Worm (Caenorhabditis elegans) whole organism, mixed stage, embryonic: Measurements from ENCODE around the gene rpap-3.
A peak's percentile ranks its signal among the peaks of the same experiment; 100 is the strongest.

Source experiments
- blmp-1 ChIP-seq: fragments of 150-350 bp; optimal IDR thresholded peaks from 2 replicates; lab custom pipeline; 2014; ENCODE audit warnings: missing biosample characterization, missing genetic modification characterization
- ceh-39 ChIP-seq: fragments of 150-350 bp; optimal IDR thresholded peaks from 2 replicates; lab custom pipeline; 2014; ENCODE audit warnings: missing biosample characterization, missing genetic modification characterization
- ceh-43 ChIP-seq: fragments of 200-800 bp; sonication (Bioruptor generic); optimal IDR thresholded peaks from 2 replicates; lab custom pipeline; 2018; ENCODE audit warnings: mild to moderate bottlenecking, missing genetic modification characterization, moderate library complexity, missing compliant biosample characterization
- ces-1 ChIP-seq: fragments of 150-350 bp; optimal IDR thresholded peaks from 2 replicates; lab custom pipeline; 2014; ENCODE audit warnings: missing biosample characterization, missing genetic modification reagents, missing genetic modification characterization
- cnd-1 ChIP-seq: fragments of 200-800 bp; sonication (Bioruptor generic); optimal IDR thresholded peaks from 2 replicates; lab custom pipeline; 2018; ENCODE audit warnings: mild to moderate bottlenecking, missing genetic modification characterization, missing compliant biosample characterization
- drap-1 ChIP-seq: fragments of 200-800 bp; sonication (Bioruptor generic); optimal IDR thresholded peaks from 3 replicates; lab custom pipeline; 2018; ENCODE audit warnings: mild to moderate bottlenecking, missing genetic modification characterization, missing compliant biosample characterization
- elt-1 ChIP-seq: sonication (generic microtip); optimal IDR thresholded peaks from 2 replicates; lab custom pipeline; 2017; ENCODE audit warnings: missing genetic modification characterization, mild to moderate bottlenecking, missing compliant biosample characterization, antibody characterized with exemption, moderate library complexity, borderline replicate concordance; ENCODE audit not compliant: insufficient read depth
- elt-3 ChIP-seq: fragments of 150-350 bp; optimal IDR thresholded peaks from 2 replicates; lab custom pipeline; 2014; ENCODE audit warnings: missing biosample characterization, missing genetic modification characterization
- ham-2 ChIP-seq: fragments of 200-800 bp; sonication (Bioruptor generic); optimal IDR thresholded peaks from 2 replicates; lab custom pipeline; 2018; ENCODE audit warnings: mild to moderate bottlenecking, missing genetic modification characterization, missing compliant biosample characterization
- hlh-1 ChIP-seq: fragments of 150-350 bp; optimal IDR thresholded peaks from 2 replicates; lab custom pipeline; 2014; ENCODE audit warnings: missing biosample characterization, missing genetic modification reagents, missing genetic modification characterization
- lin-13 ChIP-seq: fragments of 150-350 bp; optimal IDR thresholded peaks from 2 replicates; lab custom pipeline; 2014; ENCODE audit warnings: missing biosample characterization, missing genetic modification characterization
- lsy-2 ChIP-seq: fragments of 150-350 bp; optimal IDR thresholded peaks from 2 replicates; lab custom pipeline; 2014; ENCODE audit warnings: missing biosample characterization, missing genetic modification characterization
- mab-5 ChIP-seq: fragments of 150-350 bp; optimal IDR thresholded peaks from 2 replicates; lab custom pipeline; 2014; ENCODE audit warnings: missing biosample characterization, missing genetic modification characterization
- mep-1 ChIP-seq: fragments of 150-350 bp; optimal IDR thresholded peaks from 2 replicates; lab custom pipeline; 2017; ENCODE audit warnings: missing biosample characterization, missing genetic modification reagents, missing genetic modification characterization, inconsistent platforms
- mls-2 ChIP-seq: sonication (generic microtip); optimal IDR thresholded peaks from 2 replicates; lab custom pipeline; 2016; ENCODE audit warnings: mild to moderate bottlenecking, missing genetic modification characterization, moderate library complexity, missing compliant biosample characterization
- nhr-12 ChIP-seq: fragments of 150-350 bp; optimal IDR thresholded peaks from 2 replicates; lab custom pipeline; 2014; ENCODE audit warnings: missing biosample characterization, missing genetic modification characterization
- nhr-2 ChIP-seq: fragments of 150-350 bp; optimal IDR thresholded peaks from 2 replicates; lab custom pipeline; 2014; ENCODE audit warnings: missing biosample characterization, missing genetic modification characterization
- nhr-237 ChIP-seq: fragments of 150-350 bp; optimal IDR thresholded peaks from 2 replicates; lab custom pipeline; 2014; ENCODE audit warnings: missing biosample characterization, missing genetic modification characterization
- nhr-28 ChIP-seq: fragments of 150-350 bp; optimal IDR thresholded peaks from 2 replicates; lab custom pipeline; 2014; ENCODE audit warnings: missing biosample characterization, missing genetic modification characterization
- pha-4 ChIP-seq: fragments of 150-350 bp; optimal IDR thresholded peaks from 2 replicates; lab custom pipeline; 2018; ENCODE audit warnings: missing biosample characterization, missing genetic modification reagents, missing genetic modification characterization
- sem-2 ChIP-seq: fragments of 200-800 bp; sonication (Bioruptor generic); optimal IDR thresholded peaks from 2 replicates; lab custom pipeline; 2018; ENCODE audit warnings: mild to moderate bottlenecking, missing genetic modification characterization, missing compliant biosample characterization
- snpc-4 ChIP-seq: fragments of 150-350 bp; optimal IDR thresholded peaks from 2 replicates; lab custom pipeline; 2014; ENCODE audit warnings: missing biosample characterization, missing genetic modification characterization
- sptf-1 ChIP-seq: sonication (generic microtip); optimal IDR thresholded peaks from 2 replicates; lab custom pipeline; 2017; ENCODE audit warnings: mild to moderate bottlenecking, missing genetic modification characterization, moderate library complexity, missing compliant biosample characterization
- tbx-8 ChIP-seq: fragments of 200-800 bp; sonication (Bioruptor generic); optimal IDR thresholded peaks from 2 replicates; lab custom pipeline; 2018; ENCODE audit warnings: mild to moderate bottlenecking, missing genetic modification characterization, moderate library complexity, missing compliant biosample characterization
- unc-120 ChIP-seq: sonication (generic microtip); optimal IDR thresholded peaks from 2 replicates; lab custom pipeline; 2017; ENCODE audit warnings: missing genetic modification characterization, missing compliant biosample characterization; ENCODE audit not compliant: poor library complexity, severe bottlenecking
- unc-62 ChIP-seq: fragments of 150-350 bp; optimal IDR thresholded peaks from 2 replicates; lab custom pipeline; 2014; ENCODE audit warnings: missing biosample characterization, missing genetic modification reagents, missing genetic modification characterization

rpap-3 gene

ce11 chrIV:7816402-7817102 lies 37.8 kb upstream of the rpap-3 start:
- TF ChIP-seq sem-2, result no peak
- peak; percentile 44 for TF ChIP-seq hlh-1
- TF ChIP-seq ceh-43 (GFP tag; lab: Kevin White, UChicago), result peak; percentile 30
- peak; percentile 9 for TF ChIP-seq mep-1 (tag; lab: Kevin White, UChicago)

ce11 chrIV:7815683-7816183 lies 37.0 kb upstream of the rpap-3 start, which contains the start of gene cdgs-1:
Gene cdgs-1, minus strand, starts transcription at chrIV:7815733.
- no peak for TF ChIP-seq drap-1
- TF ChIP-seq ces-1 (GFP tag; lab: Kevin White, UChicago), result peak; percentile 83
- TF ChIP-seq unc-62 (GFP tag; lab: Kevin White, UChicago), result peak; percentile 36
- no peak for TF ChIP-seq unc-120 (tag; lab: Kevin White, UChicago)
- no peak for TF ChIP-seq tbx-8

ce11 chrIV:7812709-7813108 lies 33.9 kb upstream of the rpap-3 start, which contains the start of gene zgpa-1:
Gene zgpa-1, minus strand, starts transcription at chrIV:7812809.
- TF ChIP-seq nhr-237 (tag; lab: Kevin White, UChicago), result no peak
- TF ChIP-seq pha-4 (tag; lab: Kevin White, UChicago), result no peak
- TF ChIP-seq ceh-39 (tag; lab: Kevin White, UChicago), result no peak
- TF ChIP-seq mls-2 (tag; lab: Kevin White, UChicago), result no peak
- TF ChIP-seq snpc-4 (tag; lab: Kevin White, UChicago), result no peak
- TF ChIP-seq blmp-1, result no peak
- no peak for TF ChIP-seq nhr-28

- TF ChIP-seq ceh-43 (GFP tag; lab: Kevin White, UChicago) (no peak), elt-1 (tag; lab: Kevin White, UChicago) (peak; percentile 88)
These were observed 29.8 kb upstream of the rpap-3 start, which contains the start of gene C33H5.1 for ce11 chrIV:7808583-7808982. Gene C33H5.1, plus strand, starts transcription at chrIV:7808912.

- TF ChIP-seq nhr-12 (tag; lab: Kevin White, UChicago) (no peak), elt-1 (tag; lab: Kevin White, UChicago) (peak; percentile 64)
These were observed 26.0 kb upstream of the rpap-3 start, which contains the start of gene C33H5.2 for ce11 chrIV:7804740-7805139. Gene C33H5.2, plus strand, starts transcription at chrIV:7805040.

- TF ChIP-seq drap-1 (no peak), mab-5 (tag; lab: Kevin White, UChicago) (no peak), ham-2 (GFP tag; lab: Kevin White, UChicago) (no peak), sptf-1 (no peak), unc-120 (tag; lab: Kevin White, UChicago) (no peak), cnd-1 (tag; lab: Kevin White, UChicago) (no peak), lsy-2 (tag; lab: Kevin White, UChicago) (no peak), ceh-39 (tag; lab: Kevin White, UChicago) (no peak), nhr-28 (no peak), lin-13 (no peak), nhr-2 (tag; lab: Kevin White, UChicago) (no peak), snpc-4 (tag; lab: Kevin White, UChicago) (no peak)
These were observed 24.5 kb upstream of the rpap-3 start, which contains the start of gene C33H5.16 for ce11 chrIV:7803250-7803649. Gene C33H5.16, minus strand, starts transcription at chrIV:7803350.

ce11 chrIV:7800338-7800737 lies 21.6 kb upstream of the rpap-3 start:
- TF ChIP-seq ces-1 (GFP tag; lab: Kevin White, UChicago), result no peak
- no peak for TF ChIP-seq elt-3 (tag; lab: Kevin White, UChicago)
- no peak for TF ChIP-seq ham-2 (GFP tag; lab: Kevin White, UChicago)
- TF ChIP-seq mls-2 (tag; lab: Kevin White, UChicago), result no peak
